Worm (Caenorhabditis elegans) whole organism, early embryonic: ENCODE data around the gene perm-4.

Source experiments
- B0310.2 ChIP-seq: sonication (generic microtip); optimal IDR thresholded peaks from 2 replicates; lab custom pipeline; 2016; ENCODE audit warnings: mild to moderate bottlenecking, missing genetic modification characterization, missing compliant biosample characterization
- F13C5.2 ChIP-seq: sonication (generic microtip); optimal IDR thresholded peaks from 2 replicates; lab custom pipeline; 2017; ENCODE audit warnings: mild to moderate bottlenecking, missing genetic modification characterization, inconsistent platforms, missing compliant biosample characterization
- ama-1 ChIP-seq: fragments of 150-350 bp; optimal IDR thresholded peaks from 2 replicates; lab custom pipeline; 2014
- ceh-36 ChIP-seq: sonication (generic microtip); optimal IDR thresholded peaks from 2 replicates; lab custom pipeline; 2016; ENCODE audit warnings: missing genetic modification characterization, inconsistent platforms, missing compliant biosample characterization
- flt-1 ChIP-seq: fragments of 200-800 bp; sonication (Bioruptor generic); IDR thresholded peaks from 2 replicates; pipeline ENCODE4 v1.3.6; 2022; ENCODE audit warnings: missing genetic modification characterization, missing compliant biosample characterization
- hmbx-1 ChIP-seq: sonication (generic microtip); optimal IDR thresholded peaks from 2 replicates; lab custom pipeline; 2016; ENCODE audit warnings: mild to moderate bottlenecking, missing genetic modification characterization, missing compliant biosample characterization
- pes-1 ChIP-seq: fragments of 200-800 bp; sonication (Bioruptor generic); IDR thresholded peaks from 2 replicates; pipeline ENCODE4 v1.3.6; 2022; ENCODE audit warnings: missing genetic modification reagents, missing genetic modification characterization, missing compliant biosample characterization
- scrt-1 ChIP-seq: fragments of 200-800 bp; sonication (Bioruptor generic); IDR thresholded peaks from 2 replicates; pipeline ENCODE4 v1.3.6; 2022; ENCODE audit warnings: missing genetic modification characterization, missing compliant biosample characterization
- sea-1 ChIP-seq: fragments of 200-800 bp; sonication (Bioruptor generic); conservative IDR thresholded peaks from 2 replicates; pipeline ENCODE4 v1.3.6; 2022; ENCODE audit warnings: missing genetic modification characterization, missing compliant biosample characterization
- tbx-11 ChIP-seq: fragments of 200-800 bp; sonication (Bioruptor generic); IDR thresholded peaks from 2 replicates; pipeline ENCODE4 v1.3.6; 2022; ENCODE audit warnings: missing genetic modification characterization, missing compliant biosample characterization
- tbx-37 ChIP-seq: fragments of 200-800 bp; sonication (Bioruptor generic); conservative IDR thresholded peaks from 2 replicates; pipeline ENCODE4 v1.3.6; 2022; ENCODE audit warnings: missing genetic modification reagents, missing genetic modification characterization, missing compliant biosample characterization
- tra-4 ChIP-seq: sonication (generic microtip); optimal IDR thresholded peaks from 2 replicates; lab custom pipeline; 2017; ENCODE audit warnings: missing genetic modification characterization, missing compliant biosample characterization

DNA sequence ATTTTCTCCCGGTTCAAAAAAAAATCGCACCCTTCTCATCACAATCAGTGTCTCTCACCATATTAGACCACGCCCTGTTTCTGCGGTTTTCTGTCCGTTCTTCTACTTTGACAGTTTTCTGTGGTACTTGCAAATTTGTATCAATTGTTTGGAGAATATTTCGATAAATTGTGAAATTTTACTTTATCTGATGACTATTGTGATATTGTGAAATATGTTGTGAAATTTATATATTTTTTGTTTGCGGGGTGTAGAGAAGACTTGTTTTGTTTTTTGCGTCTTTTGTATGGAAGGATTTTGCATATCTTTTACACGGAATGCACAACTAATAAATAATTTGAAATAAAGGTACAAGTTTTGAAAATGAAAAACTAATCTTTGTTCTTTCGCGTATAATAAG is 42.4 kb upstream of the perm-4 start:
- TF ChIP-seq scrt-1 (GFP tag; lab: Robert Waterston, UW) (no peak), tbx-11 (GFP tag; lab: Robert Waterston, UW) (no peak), pes-1 (GFP tag; lab: Robert Waterston, UW) (no peak), hmbx-1 (tag; lab: Kevin White, UChicago) (no peak), tra-4 (tag; lab: Kevin White, UChicago) (no peak), B0310.2 (tag; lab: Kevin White, UChicago) (no peak), sea-1 (GFP tag; lab: Robert Waterston, UW) (no peak), ceh-36 (tag; lab: Kevin White, UChicago) (no peak), ama-1 (lab: Kevin White, UChicago) (no peak), F13C5.2 (no peak), flt-1 (GFP tag; lab: Robert Waterston, UW) (no peak), tbx-37 (no peak)
